Worm (Caenorhabditis elegans): Measurements from ENCODE around the gene F53H4.6.

Gene F53H4.6

DNA sequence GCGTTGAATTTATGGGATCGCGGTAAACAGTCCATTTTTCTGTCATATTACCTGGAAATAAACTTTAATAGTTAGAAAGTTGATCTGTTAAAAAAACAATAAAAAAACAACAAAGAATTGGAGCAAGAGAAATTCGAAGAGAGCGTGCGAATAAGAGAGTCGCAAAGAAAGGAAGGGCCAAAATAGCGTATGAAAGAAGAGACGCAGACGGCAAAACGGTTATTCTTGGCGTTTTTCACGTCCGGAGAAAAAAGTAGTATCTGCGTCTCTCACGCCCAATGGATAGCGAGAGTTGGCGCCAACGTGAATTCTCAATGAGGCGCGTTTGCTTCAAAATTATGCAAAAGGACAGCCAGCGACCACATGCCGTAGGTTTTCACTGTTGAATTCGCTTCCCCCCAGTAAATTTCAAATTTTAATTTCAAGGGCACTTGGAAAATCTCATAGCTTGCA lies at the start of gene F53H4.6:
Gene F53H4.6, minus strand, starts transcription at position 51 of the 453 bp plus-strand sequence.
- TF ChIP-seq med-1 (GFP tag; optimal IDR thresholded peaks at IDR 0.05; ENCODE audit: insufficient read depth): no peak
- no peak for TF ChIP-seq ztf-29 (GFP tag; IDR thresholded peaks at IDR 0.05)
- TF ChIP-seq ztf-23 (GFP tag; IDR thresholded peaks at IDR 0.05): no peak
- TF ChIP-seq ref-1 (GFP tag; conservative IDR thresholded peaks at IDR 0.05): no peak
- no peak for TF ChIP-seq T22C8.4 (GFP tag; IDR thresholded peaks at IDR 0.05)

- no peak for TF ChIP-seq T22C8.4 (GFP tag; IDR thresholded peaks at IDR 0.05)
- no peak for TF ChIP-seq ztf-29 (GFP tag; IDR thresholded peaks at IDR 0.05)
- no peak for TF ChIP-seq ref-1 (GFP tag; conservative IDR thresholded peaks at IDR 0.05)
- TF ChIP-seq med-1 (GFP tag; optimal IDR thresholded peaks at IDR 0.05; ENCODE audit: insufficient read depth): no peak
- no peak for TF ChIP-seq tab-1 (GFP tag; IDR thresholded peaks at IDR 0.05)
- no peak for TF ChIP-seq ztf-23 (GFP tag; IDR thresholded peaks at IDR 0.05)
- TF ChIP-seq flt-1 (GFP tag; IDR thresholded peaks at IDR 0.05): no peak
- no peak for TF ChIP-seq klf-2 (GFP tag; conservative IDR thresholded peaks at IDR 0.05)
- no peak for TF ChIP-seq cog-1 (tag; optimal IDR thresholded peaks at IDR 0.05)
Observed at ce11 chrX:15902835-15903234, 42.4 kb upstream of the F53H4.6 start.

- no peak for TF ChIP-seq ref-1 (GFP tag; conservative IDR thresholded peaks at IDR 0.05)
- TF ChIP-seq ztf-23 (GFP tag; IDR thresholded peaks at IDR 0.05): no peak
- TF ChIP-seq cog-1 (tag; optimal IDR thresholded peaks at IDR 0.05): no peak
- TF ChIP-seq med-1 (GFP tag; optimal IDR thresholded peaks at IDR 0.05; ENCODE audit: insufficient read depth): no peak
- no peak for TF ChIP-seq ztf-29 (GFP tag; IDR thresholded peaks at IDR 0.05)
- no peak for TF ChIP-seq T22C8.4 (GFP tag; IDR thresholded peaks at IDR 0.05)
- no peak for TF ChIP-seq flt-1 (GFP tag; IDR thresholded peaks at IDR 0.05)
- no peak for TF ChIP-seq tab-1 (GFP tag; IDR thresholded peaks at IDR 0.05)
- no peak for TF ChIP-seq klf-2 (GFP tag; conservative IDR thresholded peaks at IDR 0.05)
Observed at ce11 chrX:15901214-15901613, 40.8 kb upstream of the F53H4.6 start.

- TF ChIP-seq tab-1 (GFP tag; IDR thresholded peaks at IDR 0.05) (no peak), flt-1 (GFP tag; IDR thresholded peaks at IDR 0.05) (no peak), klf-2 (GFP tag; conservative IDR thresholded peaks at IDR 0.05) (no peak), ztf-23 (GFP tag; IDR thresholded peaks at IDR 0.05) (no peak), ref-1 (GFP tag; conservative IDR thresholded peaks at IDR 0.05) (no peak), ztf-29 (GFP tag; IDR thresholded peaks at IDR 0.05) (no peak), T22C8.4 (GFP tag; IDR thresholded peaks at IDR 0.05) (no peak), cog-1 (tag; optimal IDR thresholded peaks at IDR 0.05) (no peak), med-1 (GFP tag; optimal IDR thresholded peaks at IDR 0.05; ENCODE audit: insufficient read depth) (no peak)
Observed at ce11 chrX:15892525-15892924, 32.1 kb upstream of the F53H4.6 start.

DNA sequence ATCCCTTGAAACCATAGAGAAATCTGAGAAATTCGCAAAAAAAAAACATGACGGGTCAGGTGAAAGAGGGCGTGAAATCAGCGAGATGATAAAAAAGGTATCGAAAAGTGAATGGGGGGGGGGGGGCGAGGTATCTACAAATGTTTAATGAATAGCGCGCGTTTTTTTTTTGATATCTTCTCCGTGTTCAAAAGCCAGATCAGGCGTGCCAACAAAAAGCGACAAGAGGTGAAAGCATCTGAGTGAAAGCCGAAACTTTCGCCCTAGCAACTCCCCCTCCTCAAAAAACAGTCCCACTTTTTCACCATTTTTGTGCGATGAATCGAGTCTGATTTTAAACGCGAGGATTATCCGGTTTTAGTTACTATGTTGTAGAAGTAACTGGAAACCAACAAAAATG lies 27.6 kb upstream of the F53H4.6 start:
- TF ChIP-seq ref-1 (GFP tag; conservative IDR thresholded peaks at IDR 0.05): no peak
- no peak for TF ChIP-seq ztf-23 (GFP tag; IDR thresholded peaks at IDR 0.05)
- no peak for TF ChIP-seq tab-1 (GFP tag; IDR thresholded peaks at IDR 0.05)
- no peak for TF ChIP-seq flt-1 (GFP tag; IDR thresholded peaks at IDR 0.05)
- TF ChIP-seq ztf-29 (GFP tag; IDR thresholded peaks at IDR 0.05): no peak
- TF ChIP-seq med-1 (GFP tag; optimal IDR thresholded peaks at IDR 0.05; ENCODE audit: insufficient read depth): no peak
- TF ChIP-seq klf-2 (GFP tag; conservative IDR thresholded peaks at IDR 0.05): no peak
- TF ChIP-seq T22C8.4 (GFP tag; IDR thresholded peaks at IDR 0.05): no peak
- TF ChIP-seq cog-1 (tag; optimal IDR thresholded peaks at IDR 0.05): no peak

DNA sequence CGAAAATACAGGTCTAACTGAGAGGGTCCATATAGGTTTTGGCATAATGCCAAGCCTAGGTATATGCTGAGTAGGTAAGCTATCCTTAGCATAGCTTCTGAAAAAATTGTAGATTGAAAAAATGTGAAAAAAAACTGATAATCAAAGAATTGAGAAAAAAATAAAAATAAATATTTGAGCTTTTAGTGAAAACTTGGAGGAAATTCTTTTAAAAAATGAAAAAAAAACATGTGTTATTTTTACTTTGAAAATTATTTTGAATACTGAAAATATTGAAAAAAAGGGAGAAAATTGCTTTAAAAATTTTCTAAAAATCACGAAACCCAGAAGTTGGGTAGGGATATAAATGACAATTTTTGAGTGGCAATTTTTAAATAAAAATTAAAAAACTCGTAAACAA lies 27.1 kb upstream of the F53H4.6 start, which contains the start of gene F53H4.3:
Gene F53H4.3, minus strand, starts transcription at position 101 of the 400 bp plus-strand sequence.
- TF ChIP-seq ztf-29 (GFP tag; IDR thresholded peaks at IDR 0.05) (no peak), ref-1 (GFP tag; conservative IDR thresholded peaks at IDR 0.05) (no peak), med-1 (GFP tag; optimal IDR thresholded peaks at IDR 0.05; ENCODE audit: insufficient read depth) (no peak), T22C8.4 (GFP tag; IDR thresholded peaks at IDR 0.05) (no peak), cog-1 (tag; optimal IDR thresholded peaks at IDR 0.05) (no peak), ztf-23 (GFP tag; IDR thresholded peaks at IDR 0.05) (no peak), tab-1 (GFP tag; IDR thresholded peaks at IDR 0.05) (no peak), flt-1 (GFP tag; IDR thresholded peaks at IDR 0.05) (no peak), klf-2 (GFP tag; conservative IDR thresholded peaks at IDR 0.05) (no peak)

- TF ChIP-seq ztf-23 (GFP tag; IDR thresholded peaks at IDR 0.05): no peak
- no peak for TF ChIP-seq klf-2 (GFP tag; conservative IDR thresholded peaks at IDR 0.05)
- no peak for TF ChIP-seq tab-1 (GFP tag; IDR thresholded peaks at IDR 0.05)
- no peak for TF ChIP-seq cog-1 (tag; optimal IDR thresholded peaks at IDR 0.05)
- no peak for TF ChIP-seq flt-1 (GFP tag; IDR thresholded peaks at IDR 0.05)
- TF ChIP-seq ztf-29 (GFP tag; IDR thresholded peaks at IDR 0.05): no peak
- no peak for TF ChIP-seq ref-1 (GFP tag; conservative IDR thresholded peaks at IDR 0.05)
- no peak for TF ChIP-seq T22C8.4 (GFP tag; IDR thresholded peaks at IDR 0.05)
- TF ChIP-seq med-1 (GFP tag; optimal IDR thresholded peaks at IDR 0.05; ENCODE audit: insufficient read depth): no peak
Observed at ce11 chrX:15884478-15884877, 24.1 kb upstream of the F53H4.6 start.

DNA sequence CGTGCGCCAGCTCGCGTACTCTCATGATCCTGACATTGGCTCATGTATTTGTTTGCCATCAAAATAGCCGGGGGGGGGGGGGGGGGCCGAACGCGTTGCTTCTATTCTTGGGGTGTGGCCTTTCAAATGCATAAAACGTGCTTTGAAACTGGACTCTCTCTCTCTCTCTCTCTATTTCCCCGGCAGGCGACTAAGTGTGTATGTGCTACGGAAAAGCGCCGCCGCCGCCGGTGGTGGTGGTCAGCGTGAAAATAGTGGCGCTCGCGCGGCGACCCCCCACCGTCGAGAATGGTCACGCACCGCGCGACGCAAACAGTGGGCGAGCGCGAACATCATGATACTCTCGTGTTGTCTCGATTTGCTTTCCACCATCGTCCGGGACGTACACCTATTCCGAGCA lies 20.6 kb upstream of the F53H4.6 start:
- TF ChIP-seq T22C8.4 (GFP tag; IDR thresholded peaks at IDR 0.05): no peak
- TF ChIP-seq flt-1 (GFP tag; IDR thresholded peaks at IDR 0.05): no peak
- 0 out of 2 replicates have a peak, but pooled peaks have one; percentile 10 for TF ChIP-seq tab-1 (GFP tag; IDR thresholded peaks at IDR 0.05)
- no peak for TF ChIP-seq ztf-23 (GFP tag; IDR thresholded peaks at IDR 0.05)
- no peak for TF ChIP-seq cog-1 (tag; optimal IDR thresholded peaks at IDR 0.05)
- no peak for TF ChIP-seq ztf-29 (GFP tag; IDR thresholded peaks at IDR 0.05)
- TF ChIP-seq ref-1 (GFP tag; conservative IDR thresholded peaks at IDR 0.05): no peak
- TF ChIP-seq med-1 (GFP tag; optimal IDR thresholded peaks at IDR 0.05; ENCODE audit: insufficient read depth): no peak
- TF ChIP-seq klf-2 (GFP tag; conservative IDR thresholded peaks at IDR 0.05): no peak

DNA sequence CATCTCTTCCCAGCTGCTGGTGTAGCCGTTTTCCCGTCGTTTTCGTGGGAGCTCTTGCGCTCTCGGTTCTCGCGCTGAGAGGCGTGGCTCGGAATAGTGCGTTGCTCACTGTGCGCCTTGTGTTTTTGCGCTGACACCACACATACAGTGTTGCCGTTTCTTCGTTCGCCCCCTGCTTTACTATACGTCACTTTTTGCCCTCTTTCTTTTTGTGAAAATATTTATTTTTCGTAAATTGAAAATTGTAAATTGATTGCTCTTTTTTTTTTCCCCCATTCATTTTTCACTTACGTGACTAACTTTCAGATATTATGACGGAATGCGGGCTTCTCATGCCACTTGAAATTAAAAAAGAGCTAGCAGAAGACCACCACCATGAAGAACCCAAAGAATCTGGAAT lies 18.4 kb upstream of the F53H4.6 start, which contains the start of gene gmeb-2:
Gene gmeb-2, plus strand, starts transcription at position 301 of the 400 bp plus-strand sequence.
- TF ChIP-seq T22C8.4 (GFP tag; IDR thresholded peaks at IDR 0.05): no peak
- TF ChIP-seq med-1 (GFP tag; optimal IDR thresholded peaks at IDR 0.05; ENCODE audit: insufficient read depth): no peak

DNA sequence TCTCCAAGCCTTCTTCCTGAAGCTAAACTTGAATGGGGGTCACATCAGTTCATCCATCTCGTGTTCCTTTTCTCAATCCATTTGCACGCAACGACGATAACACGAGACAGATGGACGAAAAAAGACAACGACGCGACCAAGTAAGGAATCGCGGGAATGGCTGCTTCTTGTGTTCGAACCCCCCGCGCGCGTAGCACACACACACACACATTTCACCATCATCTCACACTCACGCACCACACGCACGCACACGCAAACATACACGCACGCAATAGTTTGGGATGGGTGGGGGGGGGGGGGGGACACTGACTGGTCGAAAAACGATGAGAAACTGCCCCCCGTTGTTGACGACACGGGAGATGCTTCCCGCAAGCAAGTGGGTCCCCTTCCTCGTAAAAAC lies 16.5 kb upstream of the F53H4.6 start:
- TF ChIP-seq cog-1 (tag; optimal IDR thresholded peaks at IDR 0.05): no peak
- 0 out of 2 replicates have a peak, but pooled peaks have one; percentile 62 for TF ChIP-seq ztf-23 (GFP tag; IDR thresholded peaks at IDR 0.05)
- TF ChIP-seq tab-1 (GFP tag; IDR thresholded peaks at IDR 0.05): 0 out of 2 replicates have a peak, but pooled peaks have one; percentile 51
- no peak for TF ChIP-seq klf-2 (GFP tag; conservative IDR thresholded peaks at IDR 0.05)
- no peak for TF ChIP-seq flt-1 (GFP tag; IDR thresholded peaks at IDR 0.05)

Measured in whole organism, midembryonic.